Fruit fly (Drosophila melanogaster): ENCODE data around the gene mge.

mge gene

dm6 chr3L:3947301-3947941 is 37.7 kb upstream of the mge start, which contains the start of gene CG10853 (continued):
- no peak for TF ChIP-seq Ssrp (tag; optimal IDR thresholded peaks at IDR 0.05)
- no peak for TF ChIP-seq MBD-R2 (GFP tag; IDR thresholded peaks at IDR 0.05)
- no peak for TF ChIP-seq Sin3A (optimal IDR thresholded peaks at IDR 0.05)
- TF ChIP-seq HLHmδ (GFP tag; optimal IDR thresholded peaks at IDR 0.05) = no peak
- TF ChIP-seq emc (GFP tag; optimal IDR thresholded peaks at IDR 0.05) = no peak
- peak; percentile 94 for TF ChIP-seq E2f2 (GFP tag; IDR thresholded peaks at IDR 0.05)
- TF ChIP-seq nau (GFP tag; optimal IDR thresholded peaks at IDR 0.05) = no peak
- TF ChIP-seq Dll (GFP tag; IDR thresholded peaks at IDR 0.05; ENCODE audit: partially characterized antibody) = 0 out of 4 replicates have a peak, but pooled peaks have one; percentile 11
- TF ChIP-seq lmd (GFP tag; IDR thresholded peaks at IDR 0.05) = no peak
- TF ChIP-seq Eip74EF (GFP tag; optimal IDR thresholded peaks at IDR 0.05) = no peak
- TF ChIP-seq CG2889 (GFP tag; IDR thresholded peaks at IDR 0.05) = no peak
- no peak for TF ChIP-seq zfh2 (GFP tag; optimal IDR thresholded peaks at IDR 0.05)
- TF ChIP-seq sens (GFP tag) = peak; percentile 24
- TF ChIP-seq danr (GFP tag; IDR thresholded peaks at IDR 0.05) = no peak
- TF ChIP-seq CG6654 (GFP tag; optimal IDR thresholded peaks at IDR 0.05) = no peak
- peak; percentile 52 for TF ChIP-seq Med (GFP tag)
- TF ChIP-seq stwl (tag; optimal IDR thresholded peaks at IDR 0.05) = peak; percentile 97
- TF ChIP-seq dm (GFP tag; optimal IDR thresholded peaks at IDR 0.05) = no peak
- peak; percentile 90 for TF ChIP-seq Dp (GFP tag; optimal IDR thresholded peaks at IDR 0.05)
- no peak for TF ChIP-seq CG14667 (GFP tag; IDR thresholded peaks at IDR 0.05)
- no peak for TF ChIP-seq cad (GFP tag; optimal IDR thresholded peaks at IDR 0.05)
- peak; percentile 13 for TF ChIP-seq CG2116 (GFP tag; optimal IDR thresholded peaks at IDR 0.05)
- peak; percentile 68 for TF ChIP-seq Kr (GFP tag; optimal IDR thresholded peaks at IDR 0.05)
- peak; percentile 18 for TF ChIP-seq CG12391 (tag; optimal IDR thresholded peaks at IDR 0.05)
- TF ChIP-seq CG4282 (GFP tag; optimal IDR thresholded peaks at IDR 0.05) = no peak
- peak; percentile 35 for TF ChIP-seq pzg (GFP tag; optimal IDR thresholded peaks at IDR 0.05)
- TF ChIP-seq bbx (GFP tag; IDR thresholded peaks at IDR 0.05; ENCODE audit: partially characterized antibody) = no peak
- no peak for TF ChIP-seq CG31365 (tag; optimal IDR thresholded peaks at IDR 0.05)
- no peak for TF ChIP-seq disco-r (GFP tag; optimal IDR thresholded peaks at IDR 0.05)

DNA sequence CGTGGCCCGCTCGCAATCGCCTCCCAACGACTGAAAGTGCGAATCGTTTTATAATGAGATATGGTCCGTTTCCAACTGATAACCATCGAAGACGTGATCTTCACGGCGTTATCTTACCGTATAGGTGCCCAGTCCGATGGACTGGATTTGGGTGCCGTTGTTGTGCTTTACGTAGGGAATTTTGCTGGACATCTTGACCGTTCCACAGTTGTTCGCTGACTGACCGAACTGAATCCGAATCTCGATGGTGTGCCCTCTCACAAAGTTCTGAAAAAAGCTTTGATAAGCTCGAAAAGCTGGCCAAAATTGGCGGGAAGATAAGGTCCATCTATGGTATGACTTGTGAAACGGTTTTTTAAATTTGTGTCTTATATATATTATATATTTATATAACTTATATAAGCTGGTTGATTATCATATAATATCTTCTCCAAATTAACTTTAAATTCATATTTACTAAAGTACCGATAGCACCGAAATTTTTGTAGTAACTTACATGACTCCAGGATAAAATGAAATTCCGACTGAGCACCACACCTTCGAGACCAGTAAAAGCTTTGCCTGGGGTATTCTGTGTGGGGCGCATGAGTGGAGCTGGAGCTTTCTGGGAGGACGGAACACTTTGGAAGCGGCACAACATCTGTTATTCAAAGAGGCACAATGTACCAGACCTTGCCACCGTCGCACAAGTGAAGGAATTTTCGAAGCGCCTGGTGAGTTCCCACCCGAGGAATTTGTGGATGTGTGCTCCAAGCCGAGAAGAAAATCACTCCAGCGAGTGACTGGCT is 32.7 kb upstream of the mge start, which contains the start of the genes CG10863 and CG14982:
TSS of gene CG10863 (minus strand) at position 225 of the 788 bp plus-strand sequence.
TSS of gene CG14982 (plus strand) at position 470 of the 788 bp plus-strand sequence.
- TF ChIP-seq GATAe (GFP tag; conservative IDR thresholded peaks at IDR 0.05) = 0 out of 2 replicates have a peak, but pooled peaks have one; percentile 14
- TF ChIP-seq tna (GFP tag; IDR thresholded peaks at IDR 0.05; ENCODE audit: partially characterized antibody) = no peak
- TF ChIP-seq CG42726 (GFP tag; IDR thresholded peaks at IDR 0.05; ENCODE audit: partially characterized antibody) = no peak
- no peak for TF ChIP-seq CG10431 (GFP tag; optimal IDR thresholded peaks at IDR 0.05)
- TF ChIP-seq CG5953 (GFP tag; IDR thresholded peaks at IDR 0.05) = no peak
- TF ChIP-seq Dp (GFP tag; optimal IDR thresholded peaks at IDR 0.05) = peak; percentile 67
- TF ChIP-seq CG12659 (GFP tag; optimal IDR thresholded peaks at IDR 0.05) = peak; percentile 3
- TF ChIP-seq CG12942 (GFP tag; optimal IDR thresholded peaks at IDR 0.05) = no peak
- no peak for TF ChIP-seq CG34224 (GFP tag; IDR thresholded peaks at IDR 0.05; ENCODE audit: partially characterized antibody)
- no peak for TF ChIP-seq mam (GFP tag; optimal IDR thresholded peaks at IDR 0.05)
- TF ChIP-seq gce (GFP tag; IDR thresholded peaks at IDR 0.05) = no peak
- no peak for TF ChIP-seq CG13123 (GFP tag; optimal IDR thresholded peaks at IDR 0.05)
- no peak for TF ChIP-seq schlank (tag; optimal IDR thresholded peaks at IDR 0.05)
- TF ChIP-seq gro (GFP tag; optimal IDR thresholded peaks at IDR 0.05) = peak; percentile 59
- TF ChIP-seq Max (GFP tag; optimal IDR thresholded peaks at IDR 0.05) = no peak
- TF ChIP-seq CG13424 (tag; optimal IDR thresholded peaks at IDR 0.05) = no peak
- TF ChIP-seq phol (tag; optimal IDR thresholded peaks at IDR 0.05) = no peak
- no peak for TF ChIP-seq fd3F (GFP tag; optimal IDR thresholded peaks at IDR 0.05)
- no peak for TF ChIP-seq CG10462 (GFP tag; optimal IDR thresholded peaks at IDR 0.05)
- peak; percentile 52 for TF ChIP-seq Ets65A (GFP tag)
- TF ChIP-seq mld (GFP tag; IDR thresholded peaks at IDR 0.05; ENCODE audit: partially characterized antibody) = no peak

Measured in whole organism, embryonic.